Fruit fly (Drosophila melanogaster) whole organism, embryonic: Measurements from ENCODE around the gene Peritrophin-15a.

Source experiments
- BEAF-32 ChIP-seq: fragments of 200-800 bp; sonication (Bioruptor generic); optimal IDR thresholded peaks from 3 replicates; lab custom pipeline; 2017; ENCODE audit warnings: missing biosample characterization, missing genetic modification characterization, mild to moderate bottlenecking, moderate library complexity, missing genetic modification reagents
- Bteb2 ChIP-seq: fragments of 200-800 bp; sonication (Bioruptor generic); optimal IDR thresholded peaks from 2 replicates; lab custom pipeline; 2016; ENCODE audit warnings: missing biosample characterization, missing genetic modification characterization
- CG1024 ChIP-seq: fragments of 200-800 bp; sonication (Bioruptor generic); IDR thresholded peaks from 2 replicates; pipeline ENCODE4 v1.3.6; 2022; ENCODE audit warnings: missing biosample characterization, missing genetic modification characterization
- CG10431 ChIP-seq: fragments of 200-800 bp; sonication (Bioruptor generic); optimal IDR thresholded peaks from 3 replicates; lab custom pipeline; 2018; ENCODE audit warnings: missing biosample characterization, mild to moderate bottlenecking, missing genetic modification characterization
- CG1233 ChIP-seq: fragments of 200-800 bp; sonication (Bioruptor generic); optimal IDR thresholded peaks from 4 replicates; lab custom pipeline; 2018; ENCODE audit warnings: missing biosample characterization, mild to moderate bottlenecking, missing genetic modification characterization
- CG12391 ChIP-seq: fragments of 200-800 bp; sonication (Bioruptor generic); optimal IDR thresholded peaks from 3 replicates; lab custom pipeline; 2018; ENCODE audit warnings: missing biosample characterization, mild to moderate bottlenecking, missing genetic modification characterization, moderate library complexity
- CG12659 ChIP-seq: fragments of 200-800 bp; sonication (Bioruptor generic); optimal IDR thresholded peaks from 3 replicates; lab custom pipeline; 2017; ENCODE audit warnings: mild to moderate bottlenecking, missing biosample characterization, missing genetic modification reagents, missing genetic modification characterization
- CG12769 ChIP-seq: fragments of 200-800 bp; sonication (Bioruptor generic); optimal IDR thresholded peaks from 2 replicates; lab custom pipeline; 2019; ENCODE audit warnings: missing biosample characterization, mild to moderate bottlenecking, missing genetic modification characterization, moderate library complexity
- CG18262 ChIP-seq: fragments of 200-800 bp; optimal IDR thresholded peaks from 3 replicates; lab custom pipeline; 2019; ENCODE audit warnings: missing biosample characterization, mild to moderate bottlenecking, missing genetic modification characterization, moderate library complexity
- CG18599 ChIP-seq: fragments of 200-800 bp; sonication (Bioruptor generic); optimal IDR thresholded peaks from 3 replicates; lab custom pipeline; 2017; ENCODE audit warnings: missing biosample characterization, missing genetic modification characterization, mild to moderate bottlenecking, moderate library complexity, missing genetic modification reagents
- CG18764 ChIP-seq: fragments of 200-800 bp; sonication (Bioruptor generic); optimal IDR thresholded peaks from 3 replicates; lab custom pipeline; 2016; ENCODE audit warnings: missing biosample characterization, missing genetic modification characterization
- CG2116 ChIP-seq: fragments of 200-800 bp; sonication (Bioruptor generic); optimal IDR thresholded peaks from 3 replicates; lab custom pipeline; 2018; ENCODE audit warnings: missing biosample characterization, mild to moderate bottlenecking, missing genetic modification characterization
- CG2202 ChIP-seq: fragments of 200-800 bp; sonication (Bioruptor generic); optimal IDR thresholded peaks from 2 replicates; lab custom pipeline; 2018; ENCODE audit warnings: missing biosample characterization, mild to moderate bottlenecking, missing genetic modification characterization
- CG2712 ChIP-seq: fragments of 200-800 bp; optimal IDR thresholded peaks from 3 replicates; lab custom pipeline; 2019; ENCODE audit warnings: missing biosample characterization, mild to moderate bottlenecking, missing genetic modification characterization, moderate library complexity
- CG2875 ChIP-seq: fragments of 200-800 bp; sonication (Bioruptor generic); optimal IDR thresholded peaks from 2 replicates; lab custom pipeline; 2017; ENCODE audit warnings: missing biosample characterization, mild to moderate bottlenecking, missing genetic modification characterization, missing genetic modification reagents
- CG3281 ChIP-seq: fragments of 200-800 bp; sonication (Bioruptor generic); optimal IDR thresholded peaks from 3 replicates; lab custom pipeline; 2017; ENCODE audit warnings: missing biosample characterization, mild to moderate bottlenecking, missing genetic modification characterization
- CG8290 ChIP-seq, 3 experiments: fragments of 200-800 bp; sonication (Bioruptor generic); optimal IDR thresholded peaks; 2 replicates each; lab custom pipeline; 2016 to 2019; ENCODE audit warnings: missing biosample characterization in 3 of 3, missing genetic modification characterization in 3 of 3, mild to moderate bottlenecking in 2 of 3, moderate library complexity in 1 of 3
- CG8765 ChIP-seq: fragments of 200-800 bp; sonication (Bioruptor generic); IDR thresholded peaks from 2 replicates; pipeline ENCODE4 v1.3.6; 2022; ENCODE audit warnings: missing biosample characterization, missing genetic modification characterization
- CG9727 ChIP-seq: fragments of 200-800 bp; sonication (Bioruptor generic); optimal IDR thresholded peaks from 3 replicates; lab custom pipeline; 2017; ENCODE audit warnings: missing biosample characterization, mild to moderate bottlenecking, missing genetic modification characterization
- Chrac-16 ChIP-seq: fragments of 200-800 bp; sonication (Bioruptor generic); optimal IDR thresholded peaks from 3 replicates; lab custom pipeline; 2016; ENCODE audit warnings: missing biosample characterization, missing genetic modification characterization
- Fer1 ChIP-seq: fragments of 200-800 bp; sonication (Bioruptor generic); optimal IDR thresholded peaks from 2 replicates; lab custom pipeline; 2017; ENCODE audit warnings: missing biosample characterization, mild to moderate bottlenecking, missing genetic modification characterization
- Hey ChIP-seq: fragments of 200-800 bp; sonication (Bioruptor generic); optimal IDR thresholded peaks from 3 replicates; lab custom pipeline; 2018; ENCODE audit warnings: missing biosample characterization, mild to moderate bottlenecking, missing genetic modification characterization
- HmgZ ChIP-seq: fragments of 200-800 bp; sonication (Bioruptor generic); optimal IDR thresholded peaks from 2 replicates; lab custom pipeline; 2018; ENCODE audit warnings: missing biosample characterization, mild to moderate bottlenecking, missing genetic modification characterization
- Lim3 ChIP-seq: fragments of 200-800 bp; sonication (Bioruptor generic); IDR thresholded peaks from 2 replicates; pipeline ENCODE4 v1.3.6; 2022; ENCODE audit warnings: missing biosample characterization, missing genetic modification characterization
- MESR4 ChIP-seq: fragments of 200-800 bp; sonication (Bioruptor generic); optimal IDR thresholded peaks from 2 replicates; lab custom pipeline; 2018; ENCODE audit warnings: missing biosample characterization, mild to moderate bottlenecking, missing genetic modification characterization, moderate library complexity
- Max ChIP-seq: fragments of 200-800 bp; sonication (Bioruptor generic); optimal IDR thresholded peaks from 2 replicates; lab custom pipeline; 2016; ENCODE audit warnings: missing biosample characterization, mild to moderate bottlenecking, missing genetic modification characterization
- Meics ChIP-seq: fragments of 200-800 bp; sonication (Bioruptor generic); optimal IDR thresholded peaks from 2 replicates; lab custom pipeline; 2017; ENCODE audit warnings: missing biosample characterization, mild to moderate bottlenecking, missing genetic modification characterization
- Sox102F ChIP-seq: fragments of 200-800 bp; sonication (Bioruptor generic); optimal IDR thresholded peaks from 2 replicates; lab custom pipeline; 2018; ENCODE audit warnings: missing biosample characterization, mild to moderate bottlenecking, missing genetic modification characterization, moderate library complexity
- al ChIP-seq: fragments of 200-800 bp; sonication (Bioruptor generic); IDR thresholded peaks from 2 replicates; pipeline ENCODE4 v1.3.6; 2022; ENCODE audit warnings: missing biosample characterization, missing genetic modification characterization
- amos ChIP-seq: fragments of 200-800 bp; sonication (Bioruptor generic); IDR thresholded peaks from 2 replicates; pipeline ENCODE4 v1.3.6; 2022; ENCODE audit warnings: missing biosample characterization, missing genetic modification characterization; ENCODE audit not compliant: partially characterized antibody
- bcd ChIP-seq: fragments of 200-800 bp; sonication (Bioruptor generic); optimal IDR thresholded peaks from 2 replicates; lab custom pipeline; 2017; ENCODE audit warnings: missing biosample characterization, mild to moderate bottlenecking, missing genetic modification characterization
- btn ChIP-seq: fragments of 200-800 bp; sonication (Bioruptor generic); optimal IDR thresholded peaks from 2 replicates; lab custom pipeline; 2016; ENCODE audit warnings: missing biosample characterization, missing genetic modification characterization
- chif ChIP-seq, 2 experiments: fragments of 200-800 bp; sonication (Bioruptor generic); optimal IDR thresholded peaks; 3 replicates each; lab custom pipeline; 2016; ENCODE audit warnings: missing biosample characterization in 2 of 2, missing genetic modification characterization in 2 of 2
- dmrt99B ChIP-seq: fragments of 200-800 bp; sonication (Bioruptor generic); optimal IDR thresholded peaks from 2 replicates; lab custom pipeline; 2018; ENCODE audit warnings: missing biosample characterization, mild to moderate bottlenecking, missing genetic modification characterization, moderate library complexity
- fd102C ChIP-seq: fragments of 200-800 bp; sonication (Bioruptor generic); optimal IDR thresholded peaks from 2 replicates; lab custom pipeline; 2018; ENCODE audit warnings: missing biosample characterization, mild to moderate bottlenecking, missing genetic modification characterization, moderate library complexity
- fd96Cb ChIP-seq: fragments of 200-800 bp; sonication (Bioruptor generic); optimal IDR thresholded peaks from 2 replicates; lab custom pipeline; 2018; ENCODE audit warnings: missing biosample characterization, mild to moderate bottlenecking, missing genetic modification characterization, moderate library complexity
- gcm2 ChIP-seq: fragments of 200-800 bp; sonication (Bioruptor generic); optimal IDR thresholded peaks from 2 replicates; lab custom pipeline; 2016; ENCODE audit warnings: missing biosample characterization, missing genetic modification characterization
- jing ChIP-seq: fragments of 200-800 bp; sonication (Bioruptor generic); optimal IDR thresholded peaks from 2 replicates; lab custom pipeline; 2018; ENCODE audit warnings: missing biosample characterization, mild to moderate bottlenecking, missing genetic modification characterization
- kni ChIP-seq: fragments of 200-800 bp; sonication (Bioruptor generic); optimal IDR thresholded peaks from 3 replicates; lab custom pipeline; 2017; ENCODE audit warnings: mild to moderate bottlenecking, missing biosample characterization, missing genetic modification reagents, missing genetic modification characterization
- knrl ChIP-seq: fragments of 200-800 bp; sonication (Bioruptor generic); IDR thresholded peaks from 3 replicates; pipeline ENCODE4 v1.3.6; 2022; ENCODE audit warnings: missing biosample characterization, missing genetic modification characterization; ENCODE audit not compliant: partially characterized antibody
- mam ChIP-seq: fragments of 200-800 bp; sonication (Bioruptor generic); optimal IDR thresholded peaks from 3 replicates; lab custom pipeline; 2016; ENCODE audit warnings: missing biosample characterization, missing genetic modification characterization
- pan ChIP-seq, 4 experiments: fragments of >200 bp in 3 of 4; fragments of 200-800 bp in 1 of 4; sonication (Bioruptor generic) in 1 of 4; optimal IDR thresholded peaks in 3 of 4; IDR thresholded peaks in 1 of 4; 2 replicates each; pipeline versions ENCODE4 v1.3.6 to Lab custom; 2017 to 2022; ENCODE audit warnings: missing biosample characterization in 2 of 4, missing genetic modification characterization in 2 of 4, mixed read lengths in 1 of 4
- repo ChIP-seq: fragments of 200-800 bp; sonication (Bioruptor generic); optimal IDR thresholded peaks from 2 replicates; lab custom pipeline; 2016; ENCODE audit warnings: missing biosample characterization, missing genetic modification characterization
- slbo ChIP-seq: fragments of 200-800 bp; sonication (Bioruptor generic); IDR thresholded peaks from 2 replicates; pipeline ENCODE4 v1.3.6; 2022; ENCODE audit warnings: missing biosample characterization, missing genetic modification characterization
- tin ChIP-seq: fragments of 200-800 bp; sonication (Bioruptor generic); optimal IDR thresholded peaks from 3 replicates; lab custom pipeline; 2016; ENCODE audit warnings: missing biosample characterization, missing genetic modification characterization
- unpg ChIP-seq: fragments of 200-800 bp; sonication (Bioruptor generic); optimal IDR thresholded peaks from 3 replicates; lab custom pipeline; 2018; ENCODE audit warnings: missing biosample characterization, mild to moderate bottlenecking, missing genetic modification characterization, moderate library complexity
- vfl ChIP-seq: fragments of 200-800 bp; sonication (Bioruptor generic); optimal IDR thresholded peaks from 2 replicates; lab custom pipeline; 2016; ENCODE audit warnings: missing biosample characterization, missing genetic modification characterization
- vvl ChIP-seq: fragments of 200-800 bp; sonication (Bioruptor generic); IDR thresholded peaks from 2 replicates; pipeline ENCODE4 v1.3.6; 2022; ENCODE audit warnings: missing biosample characterization, missing genetic modification characterization

Gene Peritrophin-15a

DNA sequence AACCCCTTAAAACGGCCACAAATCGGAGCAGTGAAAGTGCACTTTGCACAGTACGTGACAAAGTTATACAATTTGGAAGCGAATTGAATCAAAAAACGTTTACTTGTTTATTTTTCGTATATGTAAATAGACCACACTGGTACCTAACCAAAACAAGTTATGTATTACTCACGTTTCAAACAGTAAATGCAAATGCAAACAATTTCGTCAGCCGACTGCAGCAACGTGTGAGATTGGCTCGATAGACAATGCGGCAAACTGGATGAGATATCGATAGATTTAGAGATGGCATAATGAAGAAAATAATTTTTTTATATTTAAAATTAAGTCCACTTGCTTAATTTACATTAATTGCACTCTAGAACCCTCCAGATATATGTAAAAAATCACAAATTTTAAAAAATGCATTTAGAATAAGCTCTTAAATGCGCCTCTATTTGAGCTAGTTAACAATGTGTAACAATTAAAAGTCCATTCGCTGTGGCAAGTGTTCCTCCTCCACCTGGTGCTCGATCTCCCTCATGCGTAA, 14.3 kb downstream of the Peritrophin-15a start, which contains the start of gene AlaRS:
Gene AlaRS, minus strand, starts transcription at position 257 of the 529 bp plus-strand sequence.
- TF ChIP-seq chif (GFP tag; optimal IDR thresholded peaks at IDR 0.05; lab: Kevin White, UChicago), result no peak
- TF ChIP-seq Hey (tag; lab: Kevin White, UChicago), result no peak
- peak; percentile 81 for TF ChIP-seq CG2116 (GFP tag; lab: Kevin White, UChicago)
- TF ChIP-seq mam (GFP tag; lab: Kevin White, UChicago), result peak; percentile 25
- TF ChIP-seq HmgZ (tag; lab: Kevin White, UChicago), result peak; percentile 29
- peak; percentile 63; the same call in 1 of the 2 replicates for TF ChIP-seq amos (GFP tag; lab: Robert Waterston, UW)
- peak; percentile 16 for TF ChIP-seq Chrac-16 (GFP tag; lab: Kevin White, UChicago)
- TF ChIP-seq CG18262 (tag; lab: Kevin White, UChicago), result peak; percentile 53
- peak; percentile 67 for TF ChIP-seq CG12391 (tag; lab: Kevin White, UChicago)
- no peak for TF ChIP-seq Bteb2 (GFP tag; lab: Kevin White, UChicago)
- no peak for TF ChIP-seq fd102C (GFP tag; lab: Kevin White, UChicago)
- TF ChIP-seq kni (GFP tag; lab: Kevin White, UChicago), result peak; percentile 58
- no peak for TF ChIP-seq CG12769 (tag; lab: Kevin White, UChicago)
- no peak for TF ChIP-seq pan (optimal IDR thresholded peaks at IDR 0.05; lab: Kevin White, UChicago)
- peak in 1 of 2 experiments; percentile 43 for TF ChIP-seq pan (GFP tag; optimal IDR thresholded peaks at IDR 0.05 in 1 of 2, IDR thresholded peaks at IDR 0.05 in 1 of 2)
- TF ChIP-seq Fer1, result peak; percentile 57
- peak; percentile 44; the same call in 1 of the 2 replicates for TF ChIP-seq vvl (GFP tag; lab: Robert Waterston, UW)
- no peak for TF ChIP-seq btn (GFP tag; lab: Kevin White, UChicago)
- no peak for TF ChIP-seq CG1024 (GFP tag; lab: Robert Waterston, UW)
- peak; percentile 37; the same call in 1 of the 2 replicates for TF ChIP-seq slbo (GFP tag; lab: Robert Waterston, UW)
- peak; percentile 70 for TF ChIP-seq BEAF-32
- peak; percentile 11 for TF ChIP-seq vfl (GFP tag; lab: Kevin White, UChicago)
- TF ChIP-seq CG3281 (GFP tag; lab: Kevin White, UChicago), result peak; percentile 49
- peak; percentile 2 for TF ChIP-seq CG2875 (GFP tag; lab: Kevin White, UChicago)
- TF ChIP-seq CG10431 (GFP tag; lab: Kevin White, UChicago), result no peak
- TF ChIP-seq unpg, result peak; percentile 41
- peak; percentile 57 for TF ChIP-seq CG12659 (GFP tag; lab: Kevin White, UChicago)
- TF ChIP-seq CG1233 (GFP tag; lab: Kevin White, UChicago), result peak; percentile 20
- peak; percentile 77 for TF ChIP-seq MESR4 (GFP tag; lab: Kevin White, UChicago)
- TF ChIP-seq CG18764, result peak; percentile 7
- TF ChIP-seq CG9727, result peak; percentile 8
- TF ChIP-seq dmrt99B, result peak; percentile 27
- TF ChIP-seq CG2202 (tag; lab: Kevin White, UChicago), result no peak
- TF ChIP-seq Meics, result peak; percentile 28
- peak; percentile 61 for TF ChIP-seq CG2712 (tag; lab: Kevin White, UChicago)
- peak; percentile 29 for TF ChIP-seq bcd (GFP tag; lab: Kevin White, UChicago)
- TF ChIP-seq Sox102F (GFP tag; lab: Kevin White, UChicago), result peak; percentile 31
- no peak for TF ChIP-seq Lim3 (GFP tag; lab: Robert Waterston, UW)
- TF ChIP-seq knrl (GFP tag; lab: Robert Waterston, UW), result peak; percentile 59; the same call in 2 of the 3 replicates
- TF ChIP-seq CG18599 (GFP tag; lab: Kevin White, UChicago), result peak; percentile 56
- no peak for TF ChIP-seq jing
- no peak for TF ChIP-seq al (GFP tag; lab: Robert Waterston, UW)
- no peak for TF ChIP-seq fd96Cb (tag; lab: Kevin White, UChicago)
- TF ChIP-seq Max (GFP tag; lab: Kevin White, UChicago), result peak; percentile 36
- TF ChIP-seq gcm2 (GFP tag; lab: Kevin White, UChicago), result no peak
- no peak for TF ChIP-seq repo (GFP tag; lab: Kevin White, UChicago)
- TF ChIP-seq tin (GFP tag; lab: Kevin White, UChicago), result peak; percentile 19
- TF ChIP-seq CG8290 (GFP tag; optimal IDR thresholded peaks at IDR 0.05; lab: Kevin White, UChicago), result no peak
- no peak for TF ChIP-seq CG8290 (tag; optimal IDR thresholded peaks at IDR 0.05; lab: Kevin White, UChicago)
- no peak for TF ChIP-seq CG8765 (GFP tag; lab: Robert Waterston, UW)
